Fruit fly (Drosophila melanogaster) whole organism, embryonic: ENCODE data around the gene Nep2.

ENCODE experiments used
- Antp ChIP-seq: fragments of 200-800 bp; sonication (Bioruptor generic); optimal IDR thresholded peaks from 3 replicates; lab custom pipeline; 2016; ENCODE audit warnings: missing biosample characterization, missing genetic modification characterization
- CG1603 ChIP-seq: fragments of 200-800 bp; sonication (Bioruptor generic); optimal IDR thresholded peaks from 2 replicates; lab custom pipeline; 2019; ENCODE audit warnings: missing biosample characterization, mild to moderate bottlenecking, missing genetic modification characterization, moderate library complexity
- CG9932 ChIP-seq: fragments of 200-800 bp; sonication (Bioruptor generic); IDR thresholded peaks from 2 replicates; pipeline ENCODE4 v1.3.6; 2022; ENCODE audit warnings: missing biosample characterization, missing genetic modification characterization
- Dfd ChIP-seq, 2 experiments: fragments of >200 bp; optimal IDR thresholded peaks; 2 replicates each; lab custom pipeline; 2017; ENCODE audit warnings: missing biosample characterization in 2 of 2, missing genetic modification characterization in 2 of 2
- gcm ChIP-seq: fragments of 200-800 bp; sonication (Bioruptor generic); optimal IDR thresholded peaks from 2 replicates; lab custom pipeline; 2019; ENCODE audit warnings: missing biosample characterization, mild to moderate bottlenecking, missing genetic modification characterization, moderate library complexity

DNA sequence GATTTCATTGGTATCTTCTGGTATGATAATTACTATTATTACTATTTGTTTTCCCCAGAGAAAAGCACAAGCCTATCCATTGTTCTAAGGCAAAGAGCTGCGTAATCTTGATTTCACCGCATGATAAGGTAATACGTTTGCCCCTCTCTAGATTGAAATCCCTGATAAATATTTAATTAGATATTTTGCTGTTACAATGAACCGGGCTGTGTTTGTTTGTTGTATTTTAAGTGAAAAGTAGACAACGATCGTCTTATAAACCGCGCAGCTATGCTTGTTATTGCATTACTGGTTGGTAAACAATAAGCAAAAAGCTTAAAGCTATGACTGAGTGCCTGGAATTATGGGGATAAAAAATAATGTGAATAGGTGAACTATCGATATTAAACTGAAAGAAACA lies 36.9 kb downstream of the Nep2 start:
- TF ChIP-seq Dfd (GFP tag; optimal IDR thresholded peaks at IDR 0.05; lab: Kevin White, UChicago) (no peak), CG1603 (tag; lab: Kevin White, UChicago) (no peak), CG9932 (GFP tag; lab: Robert Waterston, UW) (no peak), Antp (GFP tag; lab: Kevin White, UChicago) (no peak), gcm (GFP tag; lab: Kevin White, UChicago) (no peak)
